Worm (Caenorhabditis elegans) whole organism, L3 larva: Measurements from ENCODE around the gene lurp-4.

ENCODE experiments used
- ZK546.5 ChIP-seq: sonication (generic microtip); optimal IDR thresholded peaks from 2 replicates; lab custom pipeline; 2017; ENCODE audit warnings: missing biosample characterization, missing genetic modification characterization
- aly-2 ChIP-seq: fragments of 150-350 bp; optimal IDR thresholded peaks from 2 replicates; lab custom pipeline; 2014; ENCODE audit warnings: missing biosample characterization, missing genetic modification characterization
- ama-1 ChIP-seq: fragments of 150-350 bp; optimal IDR thresholded peaks from 2 replicates; lab custom pipeline; 2018
- ceh-16 ChIP-seq: sonication (generic microtip); optimal IDR thresholded peaks from 2 replicates; lab custom pipeline; 2017; ENCODE audit warnings: missing biosample characterization, missing genetic modification characterization
- ceh-82 ChIP-seq: fragments of 150-350 bp; optimal IDR thresholded peaks from 2 replicates; lab custom pipeline; 2014; ENCODE audit warnings: missing biosample characterization, missing genetic modification characterization
- ceh-9 ChIP-seq: sonication (generic microtip); optimal IDR thresholded peaks from 2 replicates; lab custom pipeline; 2018; ENCODE audit warnings: missing biosample characterization, missing genetic modification characterization
- daf-12 ChIP-seq: fragments of 150-350 bp; optimal IDR thresholded peaks from 2 replicates; lab custom pipeline; 2014; ENCODE audit warnings: missing biosample characterization, missing genetic modification reagents, missing genetic modification characterization
- egl-27 ChIP-seq: sonication (generic microtip); optimal IDR thresholded peaks from 4 replicates; lab custom pipeline; 2017; ENCODE audit warnings: missing biosample characterization, missing genetic modification reagents, missing genetic modification characterization
- egl-5 ChIP-seq: fragments of 150-350 bp; optimal IDR thresholded peaks from 2 replicates; lab custom pipeline; 2017; ENCODE audit warnings: missing biosample characterization, missing genetic modification reagents, missing genetic modification characterization, inconsistent platforms
- elt-1 ChIP-seq: fragments of 150-350 bp; optimal IDR thresholded peaks from 2 replicates; lab custom pipeline; 2014; ENCODE audit warnings: missing biosample characterization, missing genetic modification characterization
- fkh-10 ChIP-seq: sonication (generic microtip); optimal IDR thresholded peaks from 2 replicates; lab custom pipeline; 2017; ENCODE audit warnings: missing biosample characterization, missing genetic modification reagents, missing genetic modification characterization
- fkh-2 ChIP-seq: fragments of 150-350 bp; optimal IDR thresholded peaks from 2 replicates; lab custom pipeline; 2014; ENCODE audit warnings: missing biosample characterization, missing genetic modification reagents, missing genetic modification characterization
- fos-1 ChIP-seq: fragments of 150-350 bp; optimal IDR thresholded peaks from 2 replicates; lab custom pipeline; 2014; ENCODE audit warnings: missing biosample characterization, missing genetic modification characterization
- hmg-11 ChIP-seq: sonication (generic microtip); optimal IDR thresholded peaks from 2 replicates; lab custom pipeline; 2016; ENCODE audit warnings: missing genetic modification characterization, missing compliant biosample characterization
- jun-1 ChIP-seq: fragments of 150-350 bp; optimal IDR thresholded peaks from 2 replicates; lab custom pipeline; 2014; ENCODE audit warnings: missing biosample characterization, missing genetic modification reagents, missing genetic modification characterization
- mml-1 ChIP-seq: fragments of 150-350 bp; sonication (generic microtip); optimal IDR thresholded peaks from 3 replicates; lab custom pipeline; 2014; ENCODE audit warnings: missing biosample characterization, missing genetic modification characterization
- nhr-11 ChIP-seq: fragments of 150-350 bp; optimal IDR thresholded peaks from 2 replicates; lab custom pipeline; 2014; ENCODE audit warnings: missing biosample characterization, missing genetic modification characterization
- nhr-12 ChIP-seq: fragments of 150-350 bp; optimal IDR thresholded peaks from 2 replicates; lab custom pipeline; 2014; ENCODE audit warnings: missing biosample characterization, missing genetic modification characterization
- nhr-23 ChIP-seq: fragments of 150-350 bp; optimal IDR thresholded peaks from 2 replicates; lab custom pipeline; 2014; ENCODE audit warnings: missing biosample characterization, missing genetic modification reagents, missing genetic modification characterization
- nhr-25 ChIP-seq: sonication (generic microtip); optimal IDR thresholded peaks from 2 replicates; lab custom pipeline; 2017; ENCODE audit warnings: missing biosample characterization, missing genetic modification characterization
- nhr-28 ChIP-seq: fragments of 150-350 bp; optimal IDR thresholded peaks from 2 replicates; lab custom pipeline; 2014; ENCODE audit warnings: missing biosample characterization, missing genetic modification characterization
- nhr-43 ChIP-seq: sonication (generic microtip); optimal IDR thresholded peaks from 2 replicates; lab custom pipeline; 2016; ENCODE audit warnings: mild to moderate bottlenecking, missing genetic modification characterization, missing compliant biosample characterization; ENCODE audit not compliant: poor library complexity, severe bottlenecking
- nhr-76 ChIP-seq: fragments of 150-350 bp; sonication (generic microtip); optimal IDR thresholded peaks from 5 replicates; lab custom pipeline; 2014; ENCODE audit warnings: missing biosample characterization, missing genetic modification characterization
- nhr-77 ChIP-seq: fragments of 150-350 bp; optimal IDR thresholded peaks from 2 replicates; lab custom pipeline; 2014; ENCODE audit warnings: missing biosample characterization, missing genetic modification characterization
- pha-4 ChIP-seq: fragments of 150-350 bp; optimal IDR thresholded peaks from 2 replicates; lab custom pipeline; 2014; ENCODE audit warnings: missing biosample characterization, missing genetic modification reagents, missing genetic modification characterization
- pqm-1 ChIP-seq: fragments of 150-350 bp; optimal IDR thresholded peaks from 2 replicates; lab custom pipeline; 2017; ENCODE audit warnings: missing biosample characterization, missing genetic modification characterization, inconsistent platforms
- skn-1 ChIP-seq: fragments of 150-350 bp; optimal IDR thresholded peaks from 2 replicates; lab custom pipeline; 2014; ENCODE audit warnings: missing biosample characterization, missing genetic modification characterization
- tbx-2 ChIP-seq: sonication (generic microtip); optimal IDR thresholded peaks from 2 replicates; lab custom pipeline; 2016; ENCODE audit warnings: mild to moderate bottlenecking, missing genetic modification characterization, missing compliant biosample characterization
- unc-39 ChIP-seq: sonication (generic microtip); optimal IDR thresholded peaks from 4 replicates; lab custom pipeline; 2017; ENCODE audit warnings: missing biosample characterization, missing genetic modification characterization
- unc-62 ChIP-seq: fragments of 150-350 bp; sonication (generic microtip); optimal IDR thresholded peaks from 4 replicates; lab custom pipeline; 2014; ENCODE audit warnings: missing biosample characterization, missing genetic modification reagents, missing genetic modification characterization
- zag-1 ChIP-seq: fragments of 150-350 bp; optimal IDR thresholded peaks from 2 replicates; lab custom pipeline; 2014; ENCODE audit warnings: missing biosample characterization, missing genetic modification characterization
- ztf-11 ChIP-seq: fragments of 150-350 bp; optimal IDR thresholded peaks from 2 replicates; lab custom pipeline; 2014; ENCODE audit warnings: missing biosample characterization, missing genetic modification characterization
- ztf-4 ChIP-seq: fragments of 150-350 bp; optimal IDR thresholded peaks from 2 replicates; lab custom pipeline; 2014; ENCODE audit warnings: missing biosample characterization, missing genetic modification characterization

lurp-4 gene

ce11 chrV:13064164-13064563, 28.3 kb upstream of the lurp-4 start:
- TF ChIP-seq unc-39 (tag; lab: Kevin White, UChicago) (no peak), nhr-77 (tag; lab: Kevin White, UChicago) (no peak), unc-62 (no peak), hmg-11 (tag; lab: Kevin White, UChicago) (no peak), daf-12 (tag; lab: Kevin White, UChicago) (no peak), egl-5 (tag; lab: Kevin White, UChicago) (no peak)
- TF ChIP-seq, all 47 proteins: peak for 0

ce11 chrV:13070278-13070677, 22.2 kb upstream of the lurp-4 start:
- TF ChIP-seq ceh-9 (tag; lab: Kevin White, UChicago): no peak
- TF ChIP-seq jun-1 (tag; lab: Kevin White, UChicago): no peak
- TF ChIP-seq daf-12 (tag; lab: Kevin White, UChicago): no peak
- TF ChIP-seq skn-1: no peak
- TF ChIP-seq ceh-16: no peak
- TF ChIP-seq nhr-12 (tag; lab: Kevin White, UChicago): no peak
- TF ChIP-seq nhr-11 (tag; lab: Kevin White, UChicago): no peak
- no peak for TF ChIP-seq nhr-23 (tag; lab: Kevin White, UChicago)
- no peak for TF ChIP-seq ama-1
- TF ChIP-seq nhr-25 (tag; lab: Kevin White, UChicago): no peak

- no peak for TF ChIP-seq elt-1 (tag; lab: Kevin White, UChicago)
- no peak for TF ChIP-seq nhr-12 (tag; lab: Kevin White, UChicago)
- no peak for TF ChIP-seq nhr-28 (tag; lab: Kevin White, UChicago)
- TF ChIP-seq ceh-16: no peak
- no peak for TF ChIP-seq fos-1 (tag; lab: Kevin White, UChicago)
- no peak for TF ChIP-seq fkh-2 (tag; lab: Kevin White, UChicago)
- no peak for TF ChIP-seq mml-1 (tag; lab: Kevin White, UChicago)
- TF ChIP-seq egl-5 (tag; lab: Kevin White, UChicago): no peak
- no peak for TF ChIP-seq egl-27 (tag; lab: Kevin White, UChicago)
- TF ChIP-seq nhr-11 (tag; lab: Kevin White, UChicago): no peak
- TF ChIP-seq nhr-23 (tag; lab: Kevin White, UChicago): no peak
- no peak for TF ChIP-seq ztf-11
- no peak for TF ChIP-seq nhr-25 (tag; lab: Kevin White, UChicago)
- TF ChIP-seq aly-2 (tag; lab: Kevin White, UChicago): no peak
Measured at ce11 chrV:13071052-13071451, 21.4 kb upstream of the lurp-4 start, which contains the start of gene C34B4.3. Gene C34B4.3, minus strand, starts transcription at chrV:13071152.

- TF ChIP-seq ZK546.5 (tag; lab: Kevin White, UChicago): no peak
- no peak for TF ChIP-seq egl-27 (tag; lab: Kevin White, UChicago)
Measured at ce11 chrV:13073145-13073544, 19.3 kb upstream of the lurp-4 start.

- TF ChIP-seq fkh-10 (GFP tag; lab: Kevin White, UChicago): no peak
- TF ChIP-seq ceh-82 (tag; lab: Kevin White, UChicago): no peak
- TF ChIP-seq nhr-77 (tag; lab: Kevin White, UChicago): no peak
- TF ChIP-seq nhr-76 (tag; lab: Kevin White, UChicago): no peak
- no peak for TF ChIP-seq unc-62
Measured at ce11 chrV:13074148-13074547, 18.3 kb upstream of the lurp-4 start.

- TF ChIP-seq zag-1 (tag; lab: Kevin White, UChicago) (no peak), nhr-25 (tag; lab: Kevin White, UChicago) (no peak), nhr-23 (tag; lab: Kevin White, UChicago) (no peak), tbx-2 (tag; lab: Kevin White, UChicago) (no peak), elt-1 (tag; lab: Kevin White, UChicago) (no peak), ama-1 (no peak), ceh-16 (no peak), nhr-43 (tag; lab: Kevin White, UChicago) (no peak), nhr-28 (tag; lab: Kevin White, UChicago) (no peak), nhr-12 (tag; lab: Kevin White, UChicago) (no peak), fkh-2 (tag; lab: Kevin White, UChicago) (no peak), nhr-76 (tag; lab: Kevin White, UChicago) (no peak), ztf-4 (tag; lab: Kevin White, UChicago) (no peak), nhr-77 (tag; lab: Kevin White, UChicago) (no peak), ztf-11 (no peak), fos-1 (tag; lab: Kevin White, UChicago) (no peak), mml-1 (tag; lab: Kevin White, UChicago) (no peak), aly-2 (tag; lab: Kevin White, UChicago) (no peak), pha-4 (tag; lab: Kevin White, UChicago) (no peak), pqm-1 (no peak)
Measured at ce11 chrV:13075432-13075831, 17.0 kb upstream of the lurp-4 start.
